Fruit fly (Drosophila melanogaster): ENCODE data around the gene Syx17.

- TF ChIP-seq Hr78 (GFP tag; optimal IDR thresholded peaks at IDR 0.05), result no peak
- TF ChIP-seq h (GFP tag; optimal IDR thresholded peaks at IDR 0.05), result no peak
Measured at dm6 chr3L:4362937-4363336, 40.4 kb upstream of the Syx17 start.
